Fruit fly (Drosophila melanogaster) whole organism, prepupa: Measurements from ENCODE around the gene CG15019.

Experiments used
- Blimp-1 ChIP-seq: fragments of 200-800 bp; sonication (Bioruptor generic); optimal IDR thresholded peaks from 3 replicates; lab custom pipeline; 2017; ENCODE audit warnings: missing biosample characterization, missing genetic modification characterization, mild to moderate bottlenecking, moderate library complexity, missing genetic modification reagents
- CG11294 ChIP-seq: fragments of 200-800 bp; sonication (Bioruptor generic); IDR thresholded peaks from 2 replicates; pipeline ENCODE4 v1.3.6; 2022; ENCODE audit warnings: missing biosample characterization, missing genetic modification characterization
- CG11902 ChIP-seq: fragments of 200-800 bp; sonication (Bioruptor generic); optimal IDR thresholded peaks from 3 replicates; lab custom pipeline; 2016; ENCODE audit warnings: missing biosample characterization, missing genetic modification characterization
- CG15336 ChIP-seq: fragments of 200-800 bp; sonication (Bioruptor generic); IDR thresholded peaks from 2 replicates; pipeline ENCODE4 v1.3.6; 2022; ENCODE audit warnings: missing biosample characterization, missing genetic modification characterization
- CG16779 ChIP-seq: fragments of 200-800 bp; sonication (Bioruptor generic); optimal IDR thresholded peaks from 3 replicates; lab custom pipeline; 2017; ENCODE audit warnings: missing biosample characterization, mild to moderate bottlenecking, missing genetic modification characterization
- CG3032 ChIP-seq: fragments of 200-800 bp; optimal IDR thresholded peaks from 2 replicates; lab custom pipeline; 2019; ENCODE audit warnings: missing biosample characterization, mild to moderate bottlenecking, missing genetic modification characterization, moderate library complexity
- CG31627 ChIP-seq: fragments of 200-800 bp; sonication (Bioruptor generic); optimal IDR thresholded peaks from 3 replicates; lab custom pipeline; 2016; ENCODE audit warnings: missing biosample characterization, missing genetic modification characterization
- CG32006 ChIP-seq: fragments of 200-800 bp; sonication (Bioruptor generic); optimal IDR thresholded peaks from 3 replicates; lab custom pipeline; 2017; ENCODE audit warnings: missing biosample characterization, mild to moderate bottlenecking, missing genetic modification characterization
- CG34406 ChIP-seq: fragments of 200-800 bp; sonication (Bioruptor generic); optimal IDR thresholded peaks from 3 replicates; lab custom pipeline; 2016; ENCODE audit warnings: missing biosample characterization, missing genetic modification characterization
- CG3919 ChIP-seq: fragments of 200-800 bp; sonication (Bioruptor generic); optimal IDR thresholded peaks from 3 replicates; lab custom pipeline; 2016; ENCODE audit warnings: missing biosample characterization, missing genetic modification characterization
- CG4318 ChIP-seq: fragments of 200-800 bp; sonication (Bioruptor generic); optimal IDR thresholded peaks from 3 replicates; lab custom pipeline; 2017; ENCODE audit warnings: missing biosample characterization, mild to moderate bottlenecking, missing genetic modification characterization
- CG6163 ChIP-seq: fragments of 200-800 bp; sonication (Bioruptor generic); IDR thresholded peaks from 3 replicates; pipeline ENCODE4 v1.3.6; 2022; ENCODE audit warnings: missing biosample characterization, missing genetic modification characterization
- CG6276 ChIP-seq: fragments of 200-800 bp; sonication (Bioruptor generic); optimal IDR thresholded peaks from 2 replicates; lab custom pipeline; 2017; ENCODE audit warnings: missing biosample characterization, mild to moderate bottlenecking, missing genetic modification characterization
- CG6792 ChIP-seq: fragments of 200-800 bp; sonication (Bioruptor generic); optimal IDR thresholded peaks from 3 replicates; lab custom pipeline; 2016; ENCODE audit warnings: missing biosample characterization, missing genetic modification characterization
- CG6808 ChIP-seq: fragments of 200-800 bp; sonication (Bioruptor generic); optimal IDR thresholded peaks from 3 replicates; lab custom pipeline; 2017; ENCODE audit warnings: missing biosample characterization, missing genetic modification characterization, mild to moderate bottlenecking, moderate library complexity, missing genetic modification reagents
- CG6854 ChIP-seq: fragments of 200-800 bp; sonication (Bioruptor generic); optimal IDR thresholded peaks from 2 replicates; lab custom pipeline; 2017; ENCODE audit warnings: missing biosample characterization, mild to moderate bottlenecking, missing genetic modification characterization
- CG8119 ChIP-seq: fragments of 200-800 bp; sonication (Bioruptor generic); IDR thresholded peaks from 3 replicates; pipeline ENCODE4 v1.3.6; 2022; ENCODE audit warnings: missing biosample characterization, missing genetic modification characterization
- CG8319 ChIP-seq: fragments of 200-800 bp; sonication (Bioruptor generic); optimal IDR thresholded peaks from 3 replicates; lab custom pipeline; 2016; ENCODE audit warnings: missing biosample characterization, missing genetic modification characterization
- CG8632 ChIP-seq: fragments of 200-800 bp; sonication (Bioruptor generic); optimal IDR thresholded peaks from 3 replicates; lab custom pipeline; 2016; ENCODE audit warnings: missing biosample characterization, missing genetic modification characterization
- Eip75B ChIP-seq: fragments of 200-800 bp; sonication (Bioruptor generic); optimal IDR thresholded peaks from 3 replicates; lab custom pipeline; 2016; ENCODE audit warnings: missing biosample characterization, missing genetic modification characterization
- Eip78C ChIP-seq: fragments of 200-800 bp; sonication (Bioruptor generic); peaks from one replicate; lab custom pipeline; 2016; ENCODE audit warnings: missing biosample characterization, missing genetic modification characterization
- Eip93F ChIP-seq: fragments of 200-800 bp; sonication (Bioruptor generic); optimal IDR thresholded peaks from 2 replicates; lab custom pipeline; 2016; ENCODE audit warnings: missing biosample characterization, mild to moderate bottlenecking, missing genetic modification characterization
- Ets21C ChIP-seq: fragments of 200-800 bp; sonication (Bioruptor generic); optimal IDR thresholded peaks from 3 replicates; lab custom pipeline; 2016; ENCODE audit warnings: missing biosample characterization, missing genetic modification characterization
- Ets96B ChIP-seq: fragments of 200-800 bp; optimal IDR thresholded peaks from 2 replicates; lab custom pipeline; 2019; ENCODE audit warnings: missing biosample characterization, mild to moderate bottlenecking, missing genetic modification characterization, moderate library complexity
- Gug ChIP-seq: fragments of 200-800 bp; sonication (Bioruptor generic); IDR thresholded peaks from 2 replicates; pipeline ENCODE4 v1.3.6; 2022; ENCODE audit warnings: missing biosample characterization, missing genetic modification characterization
- Hr39 ChIP-seq: fragments of 200-800 bp; sonication (Bioruptor generic); optimal IDR thresholded peaks from 2 replicates; lab custom pipeline; 2016; ENCODE audit warnings: missing biosample characterization, missing genetic modification characterization
- Hr4 ChIP-seq: fragments of 200-800 bp; sonication (Bioruptor generic); optimal IDR thresholded peaks from 3 replicates; lab custom pipeline; 2016; ENCODE audit warnings: missing biosample characterization, missing genetic modification characterization
- Met ChIP-seq: fragments of 200-800 bp; sonication (Bioruptor generic); optimal IDR thresholded peaks from 3 replicates; lab custom pipeline; 2016; ENCODE audit warnings: missing biosample characterization, missing genetic modification characterization
- OdsH ChIP-seq: fragments of 200-800 bp; sonication (Bioruptor generic); optimal IDR thresholded peaks from 3 replicates; lab custom pipeline; 2016; ENCODE audit warnings: missing biosample characterization, missing genetic modification characterization
- Smox ChIP-seq: fragments of 200-800 bp; sonication (Bioruptor generic); optimal IDR thresholded peaks from 3 replicates; lab custom pipeline; 2016; ENCODE audit warnings: missing biosample characterization, missing genetic modification characterization
- Sox102F ChIP-seq: fragments of 200-800 bp; sonication (Bioruptor generic); optimal IDR thresholded peaks from 2 replicates; lab custom pipeline; 2016; ENCODE audit warnings: missing biosample characterization, mild to moderate bottlenecking, missing genetic modification characterization
- Sox15 ChIP-seq: fragments of 200-800 bp; sonication (Bioruptor generic); optimal IDR thresholded peaks from 3 replicates; lab custom pipeline; 2016; ENCODE audit warnings: missing biosample characterization, missing genetic modification characterization
- achi ChIP-seq: fragments of 200-800 bp; sonication (Bioruptor generic); optimal IDR thresholded peaks from 3 replicates; lab custom pipeline; 2016; ENCODE audit warnings: missing biosample characterization, missing genetic modification characterization
- acj6 ChIP-seq: fragments of 200-800 bp; sonication (Bioruptor generic); optimal IDR thresholded peaks from 3 replicates; lab custom pipeline; 2016; ENCODE audit warnings: missing biosample characterization, missing genetic modification characterization
- cyc ChIP-seq: fragments of 200-800 bp; sonication (Bioruptor generic); optimal IDR thresholded peaks from 3 replicates; lab custom pipeline; 2016; ENCODE audit warnings: missing biosample characterization, missing genetic modification characterization
- dac ChIP-seq: fragments of 200-800 bp; sonication (Bioruptor generic); optimal IDR thresholded peaks from 2 replicates; lab custom pipeline; 2017; ENCODE audit warnings: missing biosample characterization, mild to moderate bottlenecking, missing genetic modification characterization
- eg ChIP-seq: fragments of 200-800 bp; sonication (Bioruptor generic); IDR thresholded peaks from 3 replicates; pipeline ENCODE4 v1.3.6; 2022; ENCODE audit warnings: missing biosample characterization, missing genetic modification characterization
- esn ChIP-seq: fragments of 200-800 bp; sonication (Bioruptor generic); optimal IDR thresholded peaks from 2 replicates; lab custom pipeline; 2016; ENCODE audit warnings: missing biosample characterization, mild to moderate bottlenecking, missing genetic modification characterization, moderate library complexity
- fd59A ChIP-seq: fragments of 200-800 bp; sonication (Bioruptor generic); optimal IDR thresholded peaks from 2 replicates; lab custom pipeline; 2017; ENCODE audit warnings: missing biosample characterization, mild to moderate bottlenecking, missing genetic modification characterization, missing genetic modification reagents
- fd85E ChIP-seq: fragments of 200-800 bp; sonication (Bioruptor generic); optimal IDR thresholded peaks from 3 replicates; lab custom pipeline; 2016; ENCODE audit warnings: missing biosample characterization, missing genetic modification characterization
- fkh ChIP-seq: fragments of 200-800 bp; sonication (Bioruptor generic); optimal IDR thresholded peaks from 3 replicates; lab custom pipeline; 2017; ENCODE audit warnings: missing biosample characterization, mild to moderate bottlenecking, missing genetic modification characterization, moderate library complexity
- pdm3 ChIP-seq: fragments of 200-800 bp; sonication (Bioruptor generic); optimal IDR thresholded peaks from 3 replicates; lab custom pipeline; 2016; ENCODE audit warnings: missing biosample characterization, missing genetic modification characterization
- spab ChIP-seq: fragments of 200-800 bp; sonication (Bioruptor generic); optimal IDR thresholded peaks from 2 replicates; lab custom pipeline; 2017; ENCODE audit warnings: missing biosample characterization, mild to moderate bottlenecking, missing genetic modification characterization, missing genetic modification reagents
- ss ChIP-seq, 2 experiments: fragments of 200-800 bp; sonication (Bioruptor generic); optimal IDR thresholded peaks; 2 replicates in 1 of 2; 3 replicates in 1 of 2; lab custom pipeline; 2017 to 2018; ENCODE audit warnings: mild to moderate bottlenecking in 2 of 2, missing biosample characterization in 2 of 2, missing genetic modification characterization in 2 of 2, moderate library complexity in 1 of 2
- svp ChIP-seq: fragments of 200-800 bp; sonication (Bioruptor generic); peaks from one replicate; lab custom pipeline; 2016; ENCODE audit warnings: missing biosample characterization, missing genetic modification characterization
- topi ChIP-seq: fragments of 200-800 bp; sonication (Bioruptor generic); optimal IDR thresholded peaks from 3 replicates; lab custom pipeline; 2016; ENCODE audit warnings: missing biosample characterization, missing genetic modification characterization
- vri ChIP-seq: fragments of 200-800 bp; sonication (Bioruptor generic); optimal IDR thresholded peaks from 3 replicates; lab custom pipeline; 2016; ENCODE audit warnings: missing biosample characterization, mild to moderate bottlenecking, missing genetic modification characterization

Gene CG15019

DNA sequence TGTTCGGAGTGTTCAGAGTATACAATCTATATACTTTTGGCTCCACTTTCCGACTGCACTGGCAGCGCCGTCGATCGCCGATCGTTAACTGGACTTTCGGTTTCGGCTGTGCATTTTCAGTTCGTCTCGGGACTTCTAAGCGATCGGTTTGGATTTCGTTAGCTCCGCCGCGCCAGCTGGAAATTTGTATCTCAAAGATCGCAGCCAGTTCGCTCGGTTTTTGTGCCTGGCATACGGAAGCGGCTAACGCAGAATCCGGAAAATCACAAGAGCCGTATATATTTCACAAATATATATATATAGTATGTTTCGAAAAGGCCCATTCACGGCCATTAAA, 21.6 kb downstream of the CG15019 start, which contains the start of gene slow (continued):
- no peak for TF ChIP-seq CG34406 (GFP tag; lab: Kevin White, UChicago)
- no peak for TF ChIP-seq vri (GFP tag; lab: Kevin White, UChicago)
- no peak for TF ChIP-seq Sox102F (GFP tag; lab: Kevin White, UChicago)
- TF ChIP-seq CG11294, result no peak
- peak; percentile 94 for TF ChIP-seq Blimp-1
- no peak for TF ChIP-seq Eip75B
- no peak for TF ChIP-seq CG11902 (GFP tag; lab: Kevin White, UChicago)
- peak; percentile 61 for TF ChIP-seq CG6163
- TF ChIP-seq pdm3 (GFP tag; lab: Kevin White, UChicago), result no peak
- no peak for TF ChIP-seq CG3032 (tag; lab: Kevin White, UChicago)
- TF ChIP-seq spab (GFP tag; lab: Kevin White, UChicago), result no peak
- TF ChIP-seq OdsH (GFP tag; lab: Kevin White, UChicago), result no peak
- TF ChIP-seq Hr39 (GFP tag; lab: Kevin White, UChicago), result no peak
- no peak for TF ChIP-seq Hr4 (GFP tag; lab: Kevin White, UChicago)

DNA sequence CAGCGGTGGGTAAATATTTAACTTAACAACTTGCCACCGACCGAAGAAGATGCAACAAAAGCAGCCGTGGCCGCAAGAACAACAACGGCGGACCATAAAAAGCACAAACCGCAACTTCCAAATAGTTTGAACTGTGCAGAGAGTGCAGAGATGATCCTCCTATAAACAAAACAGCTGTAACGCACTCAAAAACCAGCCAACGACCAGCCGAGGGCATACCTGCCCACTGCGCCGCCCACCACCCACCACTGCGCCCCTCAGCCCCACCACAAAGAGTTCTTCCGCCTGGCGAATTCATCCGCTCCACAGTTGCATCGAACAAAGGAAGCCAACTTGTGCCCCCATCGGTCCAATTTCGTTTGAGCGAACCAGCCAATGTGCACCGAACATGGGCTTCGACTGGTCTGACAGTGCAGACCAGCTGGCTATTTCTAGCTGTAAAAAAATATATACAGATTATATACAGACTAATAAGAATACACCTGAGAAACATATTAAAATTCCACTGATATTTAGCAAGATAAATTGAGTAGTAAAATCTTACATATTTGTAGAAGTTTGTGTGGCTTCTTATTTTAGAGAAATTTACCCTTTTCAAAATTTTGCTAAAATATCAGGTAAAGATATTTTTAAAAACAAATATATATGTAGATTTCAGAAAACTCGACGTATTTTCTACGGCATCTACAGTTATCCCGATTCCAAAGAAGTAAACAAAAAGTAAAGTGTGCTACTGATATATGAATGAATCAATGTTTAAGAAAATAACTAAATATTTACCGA, 22.1 kb downstream of the CG15019 start:
- no peak for TF ChIP-seq Eip93F (GFP tag; lab: Kevin White, UChicago)
- TF ChIP-seq CG32006, result peak; percentile 22
- TF ChIP-seq esn (GFP tag; lab: Kevin White, UChicago), result peak; percentile 40
- TF ChIP-seq Eip78C (GFP tag; lab: Kevin White, UChicago), result peak; percentile 68
- TF ChIP-seq Smox (GFP tag; lab: Kevin White, UChicago), result peak; percentile 25
- no peak for TF ChIP-seq CG6276 (GFP tag; lab: Kevin White, UChicago)
- TF ChIP-seq Met (GFP tag; lab: Kevin White, UChicago), result peak; percentile 23
- TF ChIP-seq topi (GFP tag; lab: Kevin White, UChicago), result peak; percentile 32
- no peak for TF ChIP-seq CG6792
- TF ChIP-seq pdm3 (GFP tag; lab: Kevin White, UChicago), result no peak
- no peak for TF ChIP-seq Ets96B (tag; lab: Kevin White, UChicago)
- TF ChIP-seq CG3032 (tag; lab: Kevin White, UChicago), result peak; percentile 17
- no peak for TF ChIP-seq Sox15 (GFP tag; lab: Kevin White, UChicago)
- no peak for TF ChIP-seq fkh
- TF ChIP-seq CG16779 (tag; lab: Kevin White, UChicago), result no peak
- peak; percentile 60; the same call in 2 of the 3 replicates for TF ChIP-seq CG6163
- TF ChIP-seq Hr39 (GFP tag; lab: Kevin White, UChicago), result no peak
- peak; percentile 19 for TF ChIP-seq cyc (GFP tag; lab: Kevin White, UChicago)
- no peak for TF ChIP-seq CG6808 (GFP tag; lab: Kevin White, UChicago)
- TF ChIP-seq CG6854, result peak; percentile 14
- TF ChIP-seq fd85E (GFP tag; lab: Kevin White, UChicago), result no peak
- peak; percentile 67 for TF ChIP-seq svp (GFP tag; lab: Kevin White, UChicago)
- TF ChIP-seq CG8319 (GFP tag; lab: Kevin White, UChicago), result no peak

DNA sequence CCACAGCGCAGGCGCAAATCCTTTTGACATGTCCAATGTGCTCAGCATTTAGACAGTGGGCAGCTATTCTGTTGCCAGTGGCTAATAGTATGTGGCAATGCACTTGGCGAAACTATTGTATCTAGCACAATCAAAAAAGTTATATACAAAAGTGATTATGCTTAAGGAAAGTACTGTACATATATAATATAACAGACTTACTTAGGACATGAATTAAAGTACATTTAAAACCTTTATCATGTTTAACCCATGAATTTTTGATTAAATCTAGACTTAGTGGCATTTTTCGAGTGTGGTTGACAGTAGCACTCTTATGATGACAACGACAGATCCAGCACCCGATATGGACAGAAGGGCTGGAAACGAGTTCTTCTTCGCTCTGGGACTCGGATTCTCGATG, 22.8 kb downstream of the CG15019 start:
- no peak for TF ChIP-seq Gug (GFP tag; lab: Robert Waterston, UW)
- peak; percentile 48; the same call in 2 of the 3 replicates for TF ChIP-seq CG8119 (GFP tag; lab: Robert Waterston, UW)
- TF ChIP-seq dac, result no peak
- TF ChIP-seq CG11294, result no peak
- peak; percentile 30; the same call in 1 of the 2 replicates for TF ChIP-seq CG15336 (GFP tag; lab: Robert Waterston, UW)
- no peak for TF ChIP-seq Eip93F (GFP tag; lab: Kevin White, UChicago)
- TF ChIP-seq CG3919 (GFP tag; lab: Kevin White, UChicago), result peak; percentile 90
- TF ChIP-seq Eip75B, result peak; percentile 74
- no peak for TF ChIP-seq CG6276 (GFP tag; lab: Kevin White, UChicago)
- peak; percentile 24 for TF ChIP-seq vri (GFP tag; lab: Kevin White, UChicago)
- peak; percentile 71 for TF ChIP-seq fd59A (GFP tag; lab: Kevin White, UChicago)
- TF ChIP-seq Eip78C (GFP tag; lab: Kevin White, UChicago), result peak; percentile 91
- peak; percentile 30; the same call in 1 of the 3 replicates for TF ChIP-seq eg (GFP tag; lab: Robert Waterston, UW)
- peak; percentile 54 for TF ChIP-seq achi (GFP tag; lab: Kevin White, UChicago)
- peak; percentile 61 to 66 for TF ChIP-seq ss (GFP tag; optimal IDR thresholded peaks at IDR 0.05; lab: Kevin White, UChicago)
- TF ChIP-seq OdsH (GFP tag; lab: Kevin White, UChicago), result peak; percentile 61
- TF ChIP-seq CG6808 (GFP tag; lab: Kevin White, UChicago), result peak; percentile 90
- TF ChIP-seq CG6792, result peak; percentile 49
- no peak for TF ChIP-seq Ets21C (GFP tag; lab: Kevin White, UChicago)
- TF ChIP-seq CG4318 (GFP tag; lab: Kevin White, UChicago), result no peak
- peak; percentile 21 for TF ChIP-seq CG31627
- TF ChIP-seq CG8632 (GFP tag; lab: Kevin White, UChicago), result peak; percentile 30
- TF ChIP-seq acj6 (GFP tag; lab: Kevin White, UChicago), result peak; percentile 54
- no peak for TF ChIP-seq CG34406 (GFP tag; lab: Kevin White, UChicago)
